Worm (Caenorhabditis elegans): ENCODE measurements around the gene irld-6.
A peak's percentile ranks its signal among the peaks of the same experiment; 100 is the strongest.

irld-6 gene

ce11 chrV:10729456-10729904 lies 27.1 kb downstream of the irld-6 start (continued):
- no peak for TF ChIP-seq ztf-11 (tag; optimal IDR thresholded peaks at IDR 0.05)
- TF ChIP-seq nhr-6 (tag; optimal IDR thresholded peaks at IDR 0.05): no peak
- TF ChIP-seq nhr-237 (tag; optimal IDR thresholded peaks at IDR 0.05): no peak
- no peak for TF ChIP-seq mab-5 (tag; optimal IDR thresholded peaks at IDR 0.05)
- peak; percentile 74 for TF ChIP-seq egl-27 (tag; optimal IDR thresholded peaks at IDR 0.05)
- no peak for TF ChIP-seq alr-1 (tag; optimal IDR thresholded peaks at IDR 0.05)
- TF ChIP-seq sma-3 (GFP tag; optimal IDR thresholded peaks at IDR 0.05): peak; percentile 72
- TF ChIP-seq ztf-4 (tag; optimal IDR thresholded peaks at IDR 0.05): no peak

ce11 chrV:10727651-10728050 lies 28.9 kb downstream of the irld-6 start:
- TF ChIP-seq nhr-25 (tag; optimal IDR thresholded peaks at IDR 0.05) (no peak), skn-1 (tag; optimal IDR thresholded peaks at IDR 0.05) (no peak), peb-1 (tag; optimal IDR thresholded peaks at IDR 0.05) (no peak), mdl-1 (tag; optimal IDR thresholded peaks at IDR 0.05) (no peak), blmp-1 (tag; optimal IDR thresholded peaks at IDR 0.05; ENCODE audit: insufficient read depth) (no peak), lin-39 (tag; optimal IDR thresholded peaks at IDR 0.05) (no peak), mab-5 (tag; optimal IDR thresholded peaks at IDR 0.05) (peak; percentile 83), nhr-23 (tag; optimal IDR thresholded peaks at IDR 0.05) (no peak), F13H6.1 (tag; optimal IDR thresholded peaks at IDR 0.05) (peak; percentile 87), sma-9 (GFP tag; optimal IDR thresholded peaks at IDR 0.05) (peak; percentile 94), sma-9 (tag; optimal IDR thresholded peaks at IDR 0.05) (peak; percentile 65), C34F6.9 (tag; optimal IDR thresholded peaks at IDR 0.05) (peak; percentile 27), elt-3 (tag; optimal IDR thresholded peaks at IDR 0.05) (no peak), R02D3.7 (tag; optimal IDR thresholded peaks at IDR 0.05) (no peak), ceh-16 (tag; optimal IDR thresholded peaks at IDR 0.05) (no peak), unc-55 (GFP tag; optimal IDR thresholded peaks at IDR 0.05) (no peak), ceh-82 (tag; optimal IDR thresholded peaks at IDR 0.05) (no peak), sem-4 (tag; optimal IDR thresholded peaks at IDR 0.05) (peak; percentile 79), nhr-21 (tag; optimal IDR thresholded peaks at IDR 0.05) (peak; percentile 44), crh-2 (tag; optimal IDR thresholded peaks at IDR 0.05) (no peak), nhr-6 (tag; optimal IDR thresholded peaks at IDR 0.05) (peak; percentile 15), ztf-11 (tag; optimal IDR thresholded peaks at IDR 0.05) (no peak), lsy-2 (tag; optimal IDR thresholded peaks at IDR 0.05) (peak in 1 of 2 experiments; percentile 66), egl-27 (tag; optimal IDR thresholded peaks at IDR 0.05) (peak; percentile 73), fos-1 (tag; optimal IDR thresholded peaks at IDR 0.05) (peak; percentile 1), nhr-129 (tag; optimal IDR thresholded peaks at IDR 0.05) (peak; percentile 65), elt-1 (tag; optimal IDR thresholded peaks at IDR 0.05) (no peak), unc-62 (GFP tag; optimal IDR thresholded peaks at IDR 0.05) (peak; percentile 70), unc-39 (tag; optimal IDR thresholded peaks at IDR 0.05) (no peak), nhr-12 (tag; optimal IDR thresholded peaks at IDR 0.05) (no peak), mbf-1 (tag; optimal IDR thresholded peaks at IDR 0.05) (no peak), aly-2 (tag; optimal IDR thresholded peaks at IDR 0.05) (no peak)

- TF ChIP-seq ztf-1 (GFP tag; conservative IDR thresholded peaks at IDR 0.05) (no peak), lin-11 (tag; optimal IDR thresholded peaks at IDR 0.05) (no peak), nhr-25 (tag; optimal IDR thresholded peaks at IDR 0.05) (no peak), lin-39 (tag; optimal IDR thresholded peaks at IDR 0.05) (no peak), nhr-77 (tag; optimal IDR thresholded peaks at IDR 0.05) (no peak), sma-9 (GFP tag; optimal IDR thresholded peaks at IDR 0.05) (peak; percentile 73), sma-9 (tag; optimal IDR thresholded peaks at IDR 0.05) (no peak), F13H6.1 (tag; optimal IDR thresholded peaks at IDR 0.05) (peak; percentile 67), egl-27 (tag; optimal IDR thresholded peaks at IDR 0.05) (peak; percentile 8), sma-3 (GFP tag; optimal IDR thresholded peaks at IDR 0.05) (peak; percentile 32), crh-2 (tag; optimal IDR thresholded peaks at IDR 0.05) (peak; percentile 52), skn-1 (tag; optimal IDR thresholded peaks at IDR 0.05) (no peak), mdl-1 (tag; optimal IDR thresholded peaks at IDR 0.05) (peak in 1 of 2 experiments; percentile 27), blmp-1 (tag; optimal IDR thresholded peaks at IDR 0.05; ENCODE audit: insufficient read depth) (no peak), alr-1 (tag; optimal IDR thresholded peaks at IDR 0.05) (no peak), nhr-129 (tag; optimal IDR thresholded peaks at IDR 0.05) (peak; percentile 28), fos-1 (tag; optimal IDR thresholded peaks at IDR 0.05) (peak; percentile 76), nhr-11 (tag; optimal IDR thresholded peaks at IDR 0.05) (no peak), gmeb-1 (tag; optimal IDR thresholded peaks at IDR 0.05) (peak; percentile 33)
These were observed 29.9 kb downstream of the irld-6 start for ce11 chrV:10726691-10727090.

All from whole organism, L2 larva.